Worm (Caenorhabditis elegans) whole organism, early embryonic: ENCODE measurements around the gene F38H4.6.
"Not testable (repeated sequence)": the region's sequence is repeated elsewhere in the genome, so short reads cannot be mapped to it uniquely, and the experiment has no call there.

Experiments used
- B0310.2 ChIP-seq: sonication (generic microtip); optimal IDR thresholded peaks from 2 replicates; lab custom pipeline; 2016; ENCODE audit warnings: mild to moderate bottlenecking, missing genetic modification characterization, missing compliant biosample characterization
- F13C5.2 ChIP-seq: sonication (generic microtip); optimal IDR thresholded peaks from 2 replicates; lab custom pipeline; 2017; ENCODE audit warnings: mild to moderate bottlenecking, missing genetic modification characterization, inconsistent platforms, missing compliant biosample characterization
- aly-1 ChIP-seq: sonication (generic microtip); optimal IDR thresholded peaks from 2 replicates; lab custom pipeline; 2016; ENCODE audit warnings: missing genetic modification characterization, missing compliant biosample characterization
- ama-1 ChIP-seq: fragments of 150-350 bp; optimal IDR thresholded peaks from 2 replicates; lab custom pipeline; 2014
- ceh-13 ChIP-seq: fragments of 200-800 bp; sonication (Bioruptor generic); optimal IDR thresholded peaks from 2 replicates; lab custom pipeline; 2018; ENCODE audit warnings: mild to moderate bottlenecking, missing genetic modification characterization, missing compliant biosample characterization
- ceh-36 ChIP-seq: sonication (generic microtip); optimal IDR thresholded peaks from 2 replicates; lab custom pipeline; 2016; ENCODE audit warnings: missing genetic modification characterization, inconsistent platforms, missing compliant biosample characterization
- ets-7 ChIP-seq: sonication (generic microtip); optimal IDR thresholded peaks from 2 replicates; lab custom pipeline; 2016; ENCODE audit warnings: missing genotype, missing genetic modification characterization, missing compliant biosample characterization
- flt-1 ChIP-seq: fragments of 200-800 bp; sonication (Bioruptor generic); IDR thresholded peaks from 2 replicates; pipeline ENCODE4 v1.3.6; 2022; ENCODE audit warnings: missing genetic modification characterization, missing compliant biosample characterization
- hmbx-1 ChIP-seq: sonication (generic microtip); optimal IDR thresholded peaks from 2 replicates; lab custom pipeline; 2016; ENCODE audit warnings: mild to moderate bottlenecking, missing genetic modification characterization, missing compliant biosample characterization
- hmg-4 ChIP-seq: fragments of 200-800 bp; sonication (Bioruptor generic); optimal IDR thresholded peaks from 2 replicates; lab custom pipeline; 2018; ENCODE audit warnings: mild to moderate bottlenecking, missing genetic modification characterization, missing compliant biosample characterization
- hnd-1 ChIP-seq: sonication (generic microtip); optimal IDR thresholded peaks from 2 replicates; lab custom pipeline; 2016; ENCODE audit warnings: missing genetic modification characterization, missing compliant biosample characterization
- pes-1 ChIP-seq: fragments of 200-800 bp; sonication (Bioruptor generic); IDR thresholded peaks from 2 replicates; pipeline ENCODE4 v1.3.6; 2022; ENCODE audit warnings: missing genetic modification reagents, missing genetic modification characterization, missing compliant biosample characterization
- scrt-1 ChIP-seq: fragments of 200-800 bp; sonication (Bioruptor generic); IDR thresholded peaks from 2 replicates; pipeline ENCODE4 v1.3.6; 2022; ENCODE audit warnings: missing genetic modification characterization, missing compliant biosample characterization
- sea-1 ChIP-seq: fragments of 200-800 bp; sonication (Bioruptor generic); conservative IDR thresholded peaks from 2 replicates; pipeline ENCODE4 v1.3.6; 2022; ENCODE audit warnings: missing genetic modification characterization, missing compliant biosample characterization
- tbx-11 ChIP-seq: fragments of 200-800 bp; sonication (Bioruptor generic); IDR thresholded peaks from 2 replicates; pipeline ENCODE4 v1.3.6; 2022; ENCODE audit warnings: missing genetic modification characterization, missing compliant biosample characterization
- tbx-37 ChIP-seq: fragments of 200-800 bp; sonication (Bioruptor generic); conservative IDR thresholded peaks from 2 replicates; pipeline ENCODE4 v1.3.6; 2022; ENCODE audit warnings: missing genetic modification reagents, missing genetic modification characterization, missing compliant biosample characterization
- tra-4 ChIP-seq: sonication (generic microtip); optimal IDR thresholded peaks from 2 replicates; lab custom pipeline; 2017; ENCODE audit warnings: missing genetic modification characterization, missing compliant biosample characterization

The F38H4.6 gene

DNA sequence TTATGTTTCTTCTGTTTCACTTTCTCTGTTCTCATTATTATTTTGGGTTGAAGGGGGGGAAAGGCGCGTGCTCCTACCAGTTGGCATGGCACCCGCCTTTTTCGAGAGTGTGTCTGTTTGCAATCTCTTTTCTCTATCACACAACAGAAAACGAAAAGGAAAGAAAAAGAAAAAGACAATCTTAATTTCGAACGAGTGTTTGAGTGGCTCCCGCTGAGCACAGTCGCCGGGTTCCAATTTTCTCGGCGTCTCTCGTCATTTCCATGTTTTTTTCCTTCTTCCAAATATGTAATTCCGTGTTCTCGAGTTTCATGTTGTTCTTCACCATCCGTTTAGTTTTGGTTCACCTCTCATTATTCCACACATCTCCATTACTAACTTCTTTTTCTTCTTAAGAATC is 5.5 kb downstream of the F38H4.6 start, which contains the start of gene F38H4.3:
Gene F38H4.3 (plus strand): TSS at position 301 of the 400 bp plus-strand sequence.
- TF ChIP-seq hnd-1 (tag; lab: Kevin White, UChicago) (no peak), tbx-37 (no peak), sea-1 (GFP tag; lab: Robert Waterston, UW) (no peak)

DNA sequence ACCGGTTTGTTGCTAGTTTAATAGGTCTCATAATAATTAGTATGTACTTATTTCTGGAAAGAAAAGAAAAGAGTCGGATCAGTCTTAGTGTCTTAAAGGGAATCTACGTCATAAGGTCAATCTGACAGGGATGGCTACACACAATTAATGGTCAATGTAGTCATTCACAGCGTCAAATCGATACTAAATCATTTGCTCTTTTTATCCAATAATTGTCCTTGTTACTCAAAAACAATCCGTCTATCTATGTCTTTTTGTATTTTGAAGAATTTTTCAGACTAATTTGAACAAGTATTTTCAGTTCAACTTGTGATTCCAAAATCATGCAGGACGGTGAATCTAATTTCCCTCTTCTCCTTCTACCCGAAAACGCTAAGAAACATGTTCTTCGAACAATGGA is 9.0 kb downstream of the F38H4.6 start, which contains the start of gene fbxb-3:
Gene fbxb-3 (plus strand): TSS at position 301 of the 400 bp plus-strand sequence.
- TF ChIP-seq sea-1 (GFP tag; lab: Robert Waterston, UW) (no peak), ets-7 (tag; lab: Kevin White, UChicago) (no peak), scrt-1 (GFP tag; lab: Robert Waterston, UW) (no peak), tbx-11 (GFP tag; lab: Robert Waterston, UW) (no peak), hmg-4 (no peak), ama-1 (lab: Kevin White, UChicago) (no peak), B0310.2 (tag; lab: Kevin White, UChicago) (no peak), F13C5.2 (tag; lab: Kevin White, UChicago) (no peak), hmbx-1 (no peak), pes-1 (no peak), tbx-37 (no peak), aly-1 (tag; lab: Kevin White, UChicago) (no peak), hnd-1 (tag; lab: Kevin White, UChicago) (no peak), tra-4 (no peak), flt-1 (GFP tag; lab: Robert Waterston, UW) (no peak), ceh-36 (tag; lab: Kevin White, UChicago) (no peak), ceh-13 (GFP tag; lab: Kevin White, UChicago) (no peak)

DNA sequence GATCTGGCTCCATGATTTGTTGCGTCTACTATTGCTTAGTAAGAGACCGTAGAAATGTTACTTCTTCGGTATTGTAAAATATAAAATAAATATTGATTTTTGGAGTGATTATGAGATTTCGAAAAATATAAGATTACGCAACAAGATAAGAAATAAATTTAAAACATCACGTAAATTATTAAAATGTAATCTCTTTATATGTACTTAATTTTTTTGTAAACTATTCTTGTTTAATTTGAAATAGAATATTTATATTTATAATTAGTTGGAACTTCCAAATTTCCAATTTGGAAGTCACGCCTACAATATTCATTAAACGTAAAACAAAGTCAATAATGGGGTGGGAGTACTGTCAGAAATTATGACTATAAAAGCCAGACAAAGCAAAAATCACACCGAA is 14.2 kb downstream of the F38H4.6 start, which contains the start of gene M117.4:
Gene M117.4 (minus strand): TSS at position 101 of the 400 bp plus-strand sequence.
- TF ChIP-seq F13C5.2 (tag; lab: Kevin White, UChicago) = no peak
- TF ChIP-seq ets-7 (tag; lab: Kevin White, UChicago) = no peak
- TF ChIP-seq ama-1 (lab: Kevin White, UChicago) = no peak
- no peak for TF ChIP-seq tra-4
- TF ChIP-seq hnd-1 (tag; lab: Kevin White, UChicago) = no peak
- no peak for TF ChIP-seq ceh-13 (GFP tag; lab: Kevin White, UChicago)
- no peak for TF ChIP-seq sea-1 (GFP tag; lab: Robert Waterston, UW)
- TF ChIP-seq B0310.2 (tag; lab: Kevin White, UChicago) = no peak
- TF ChIP-seq ceh-36 (tag; lab: Kevin White, UChicago) = no peak
- no peak for TF ChIP-seq hmg-4
- TF ChIP-seq flt-1 (GFP tag; lab: Robert Waterston, UW) = no peak
- no peak for TF ChIP-seq pes-1
- TF ChIP-seq scrt-1 (GFP tag; lab: Robert Waterston, UW) = no peak

DNA sequence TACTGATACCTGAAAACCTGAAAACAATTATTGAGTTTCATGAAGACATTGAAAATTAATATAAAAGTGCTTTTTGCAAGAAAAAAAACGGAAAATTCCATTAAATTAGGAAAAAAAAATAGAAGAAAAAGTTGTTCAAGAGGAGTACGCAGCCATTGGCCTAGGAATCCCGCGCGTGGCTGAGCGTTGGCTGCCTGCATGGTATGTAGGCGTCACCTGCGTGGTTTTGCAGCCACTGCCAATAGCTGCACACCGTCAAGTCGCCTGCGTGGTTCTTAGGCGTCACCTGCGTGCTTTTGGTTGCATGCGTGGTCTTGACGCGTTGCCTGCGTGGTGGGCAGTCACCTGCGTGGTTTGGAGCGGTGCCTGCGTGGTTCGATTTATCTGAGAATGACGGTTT is 19.7 kb downstream of the F38H4.6 start, which contains the start of gene M117.6:
Gene M117.6 (minus strand): TSS at position 101 of the 400 bp plus-strand sequence.
- TF ChIP-seq scrt-1 (GFP tag; lab: Robert Waterston, UW); ceh-13 (GFP tag; lab: Kevin White, UChicago); tbx-37: not testable (repeated sequence)

DNA sequence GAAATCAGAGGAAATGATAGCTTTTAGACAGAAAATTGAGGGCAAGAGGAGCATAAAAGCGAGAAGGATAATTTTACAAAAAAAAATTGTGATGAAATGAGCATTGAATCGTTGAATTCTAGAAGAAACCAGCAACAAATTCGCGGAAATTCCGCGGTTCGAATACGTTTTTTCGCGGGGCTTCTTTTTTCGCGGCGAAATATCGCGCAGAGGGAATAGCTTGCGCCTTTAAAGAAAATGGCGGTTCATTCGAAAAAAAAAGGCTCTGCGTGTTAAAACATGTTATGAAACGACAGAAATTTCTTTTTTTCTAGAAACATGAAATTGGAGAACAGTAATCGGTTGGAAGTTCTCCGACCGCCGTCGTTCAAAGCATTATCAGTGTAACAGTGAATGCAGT is 25.2 kb downstream of the F38H4.6 start:
- TF ChIP-seq sea-1 (GFP tag; lab: Robert Waterston, UW) = no peak
- TF ChIP-seq pes-1 = 0 out of 2 replicates have a peak, but pooled peaks have one; percentile 15

DNA sequence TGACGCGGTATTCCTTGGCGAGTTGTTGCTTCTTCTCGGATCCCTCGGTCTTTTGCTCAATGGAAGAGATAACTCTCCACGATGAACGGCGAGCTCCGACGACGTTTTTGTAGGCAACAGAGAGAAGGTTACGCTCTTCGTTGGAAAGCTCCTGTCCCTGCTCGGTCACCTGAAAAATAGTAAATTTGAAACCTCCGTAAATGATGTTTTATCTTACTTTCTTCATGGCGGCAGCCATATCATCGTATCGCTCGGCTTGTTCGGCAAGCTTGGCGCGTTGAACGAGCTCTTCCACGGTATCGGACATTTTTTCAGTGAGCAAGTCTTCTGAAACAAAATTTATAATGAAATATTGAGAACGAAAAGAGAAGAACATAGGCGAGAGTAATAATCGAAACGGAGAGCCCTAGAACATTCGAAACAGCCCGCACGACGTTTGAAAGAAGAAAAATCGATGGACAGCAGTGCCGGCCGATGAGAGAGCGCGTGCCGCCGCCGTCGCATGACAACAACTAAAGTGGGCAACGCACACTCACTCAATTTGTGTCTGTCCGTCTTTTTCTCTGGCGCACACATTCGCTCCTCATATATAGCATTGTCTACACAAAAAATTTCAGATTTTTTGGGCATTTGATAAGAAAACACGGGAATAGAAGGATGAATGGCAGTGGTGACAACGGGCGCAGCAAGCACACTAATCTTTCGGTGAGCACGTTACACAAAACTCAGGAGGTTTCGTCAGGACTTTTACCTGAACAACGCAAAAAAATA is 25.9 kb downstream of the F38H4.6 start, which contains the start of the genes par-5 and M117.3:
Gene par-5 (minus strand): TSS at position 334 of the 771 bp plus-strand sequence.
Gene M117.3 (plus strand): TSS at position 616 of the 771 bp plus-strand sequence.
- TF ChIP-seq ets-7 (tag; lab: Kevin White, UChicago) = no peak
- TF ChIP-seq sea-1 (GFP tag; lab: Robert Waterston, UW) = no peak
- no peak for TF ChIP-seq pes-1
- no peak for TF ChIP-seq ama-1 (lab: Kevin White, UChicago)
- TF ChIP-seq tra-4 = no peak
- TF ChIP-seq F13C5.2 (tag; lab: Kevin White, UChicago) = peak; percentile 52
- peak; percentile 17; the same call in 1 of the 2 replicates for TF ChIP-seq tbx-11 (GFP tag; lab: Robert Waterston, UW)

DNA sequence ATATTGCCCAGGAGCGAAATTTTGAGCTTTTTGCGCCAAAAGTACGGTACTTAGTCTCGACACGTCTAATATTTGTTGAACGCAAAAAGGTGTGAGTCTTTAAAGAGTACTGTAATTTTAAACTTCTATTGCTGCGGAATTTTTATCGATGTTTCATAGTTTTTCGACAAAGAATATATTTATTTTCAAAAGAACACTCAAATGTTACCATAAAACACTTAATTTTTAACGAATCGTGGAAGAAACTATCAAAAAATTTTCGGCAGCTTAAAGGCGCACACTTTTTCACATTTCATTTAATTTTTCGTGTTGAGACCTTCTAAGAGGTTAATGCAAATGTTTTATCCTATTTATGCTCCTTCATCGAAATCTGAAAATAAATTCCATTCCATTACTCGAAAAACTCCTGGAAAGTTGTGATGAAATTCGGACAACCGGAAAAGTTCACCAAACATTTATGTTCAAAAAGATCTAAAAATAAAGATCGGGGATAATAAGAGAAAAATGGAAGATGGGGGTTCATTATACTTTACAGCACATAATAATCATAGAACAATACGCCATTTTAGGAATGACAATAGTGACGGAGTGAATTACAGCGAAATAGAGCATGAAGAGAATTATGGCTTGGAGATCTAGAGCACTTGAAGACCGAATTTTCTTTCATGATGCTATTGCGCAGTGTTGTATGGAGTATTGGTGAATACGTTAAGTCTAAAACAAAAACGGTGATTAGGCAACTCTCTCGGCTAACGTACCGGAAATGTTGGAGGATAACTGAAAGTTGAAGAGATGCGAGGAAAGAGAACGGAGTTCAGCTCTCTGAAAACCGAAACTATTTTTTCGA is 27.4 kb downstream of the F38H4.6 start:
- no peak for TF ChIP-seq aly-1 (tag; lab: Kevin White, UChicago)
- no peak for TF ChIP-seq tbx-11 (GFP tag; lab: Robert Waterston, UW)
- TF ChIP-seq scrt-1 (GFP tag; lab: Robert Waterston, UW) = no peak
- TF ChIP-seq flt-1 (GFP tag; lab: Robert Waterston, UW) = no peak
- TF ChIP-seq ama-1 (lab: Kevin White, UChicago) = peak; percentile 41
- TF ChIP-seq tbx-37 = no peak
- no peak for TF ChIP-seq ets-7 (tag; lab: Kevin White, UChicago)
- no peak for TF ChIP-seq ceh-36 (tag; lab: Kevin White, UChicago)
